Worm (Caenorhabditis elegans): ENCODE measurements around the gene C03A3.2.

ce11 chrX:11243604-11244003, 19.0 kb upstream of the C03A3.2 start:
- TF ChIP-seq lsy-2 (tag; optimal IDR thresholded peaks at IDR 0.05) (no peak), drap-1 (GFP tag; optimal IDR thresholded peaks at IDR 0.05) (no peak)

All from whole organism, mixed stage, embryonic.